Fruit fly (Drosophila melanogaster): ENCODE data around the gene nebu.

nebu gene

dm6 chr3L:12835511-12836479 is 7.1 kb downstream of the nebu start (continued):
- TF ChIP-seq HHEX (GFP tag; optimal IDR thresholded peaks at IDR 0.05) (peak; percentile 0), CG1832 (GFP tag; optimal IDR thresholded peaks at IDR 0.05) (no peak), CG15514 (GFP tag; optimal IDR thresholded peaks at IDR 0.05) (peak; percentile 27), Abd-B (GFP tag; optimal IDR thresholded peaks at IDR 0.05) (no peak)

dm6 chr3L:12834526-12835213 is 8.2 kb downstream of the nebu start:
- TF ChIP-seq CG1024 (GFP tag; IDR thresholded peaks at IDR 0.05) (no peak), CG13287 (GFP tag; IDR thresholded peaks at IDR 0.05; ENCODE audit: partially characterized antibody) (0 out of 2 replicates have a peak, but pooled peaks have one; percentile 4), BtbVII (GFP tag; optimal IDR thresholded peaks at IDR 0.05) (peak; percentile 52), CG1647 (GFP tag; optimal IDR thresholded peaks at IDR 0.05) (no peak), sqz (GFP tag; optimal IDR thresholded peaks at IDR 0.05) (peak; percentile 15), ftz-f1 (GFP tag; optimal IDR thresholded peaks at IDR 0.05) (peak; percentile 54), CG10147 (GFP tag; optimal IDR thresholded peaks at IDR 0.05) (no peak), hkb (optimal IDR thresholded peaks at IDR 0.05) (no peak), hkb (GFP tag; IDR thresholded peaks at IDR 0.05) (no peak), sens (GFP tag) (peak; percentile 59), bowl (GFP tag; IDR thresholded peaks at IDR 0.05) (no peak), CG10959 (GFP tag; IDR thresholded peaks at IDR 0.05) (no peak), CG7786 (GFP tag; optimal IDR thresholded peaks at IDR 0.05) (no peak), Deaf1 (tag; optimal IDR thresholded peaks at IDR 0.05) (peak; percentile 41), Eip74EF (GFP tag; optimal IDR thresholded peaks at IDR 0.05) (no peak), cwo (GFP tag; optimal IDR thresholded peaks at IDR 0.05) (no peak), Atf3 (GFP tag; optimal IDR thresholded peaks at IDR 0.05) (no peak), dati (GFP tag; IDR thresholded peaks at IDR 0.05) (no peak), CG9437 (GFP tag; optimal IDR thresholded peaks at IDR 0.05) (no peak), CG18011 (GFP tag; optimal IDR thresholded peaks at IDR 0.05) (no peak), zfh1 (GFP tag; IDR thresholded peaks at IDR 0.05) (no peak), abd-A (tag; optimal IDR thresholded peaks at IDR 0.05) (peak; percentile 57), Med (GFP tag) (peak; percentile 46), CG7372 (GFP tag; IDR thresholded peaks at IDR 0.05) (no peak), fd102C (GFP tag; optimal IDR thresholded peaks at IDR 0.05) (no peak), H2.0 (GFP tag; IDR thresholded peaks at IDR 0.05) (no peak), sna (GFP tag; IDR thresholded peaks at IDR 0.05; ENCODE audit: partially characterized antibody) (no peak), NFAT (GFP tag; IDR thresholded peaks at IDR 0.05) (no peak), D19B (GFP tag; optimal IDR thresholded peaks at IDR 0.05) (no peak), ham (GFP tag; IDR thresholded peaks at IDR 0.05) (no peak), CG4854 (GFP tag; optimal IDR thresholded peaks at IDR 0.05) (no peak), CG14965 (GFP tag; optimal IDR thresholded peaks at IDR 0.05; ENCODE audit: borderline replicate concordance) (no peak), CG32767 (GFP tag; IDR thresholded peaks at IDR 0.05) (0 out of 2 replicates have a peak, but pooled peaks have one; percentile 49), CG11456 (GFP tag; IDR thresholded peaks at IDR 0.05) (no peak), CG18619 (GFP tag; optimal IDR thresholded peaks at IDR 0.05) (no peak), CG7963 (GFP tag; IDR thresholded peaks at IDR 0.05; ENCODE audit: partially characterized antibody) (no peak), CG6813 (GFP tag; optimal IDR thresholded peaks at IDR 0.05) (no peak), stc (GFP tag; IDR thresholded peaks at IDR 0.05) (no peak), ab (GFP tag; optimal IDR thresholded peaks at IDR 0.05) (no peak), btn (GFP tag; optimal IDR thresholded peaks at IDR 0.05) (no peak), Mad (GFP tag; optimal IDR thresholded peaks at IDR 0.05) (no peak), repo (GFP tag; optimal IDR thresholded peaks at IDR 0.05) (no peak)
